Worm (Caenorhabditis elegans) whole organism, L4 larva: ENCODE measurements around the gene C25D7.10.
A peak's percentile ranks its signal among the peaks of the same experiment; 100 is the strongest.

Experiments used
- F49E8.2 ChIP-seq: sonication (generic microtip); optimal IDR thresholded peaks from 2 replicates; lab custom pipeline; 2016; ENCODE audit warnings: missing compliant biosample characterization, mild to moderate bottlenecking, missing genetic modification characterization, borderline replicate concordance
- T26A8.4 ChIP-seq: fragments of 200-800 bp; sonication (Bioruptor generic); IDR thresholded peaks from 2 replicates; pipeline ENCODE4 v1.3.6; 2022; ENCODE audit warnings: missing genetic modification characterization, missing compliant biosample characterization
- Y105C5A.15 ChIP-seq: fragments of 200-800 bp; sonication (Bioruptor generic); IDR thresholded peaks from 2 replicates; pipeline ENCODE4 v1.3.6; 2022; ENCODE audit warnings: missing genetic modification characterization, missing compliant biosample characterization
- ZK337.2 ChIP-seq: fragments of 200-800 bp; sonication (Bioruptor generic); IDR thresholded peaks from 2 replicates; pipeline ENCODE4 v1.3.6; 2022; ENCODE audit warnings: missing genetic modification reagents, missing genetic modification characterization, missing compliant biosample characterization
- attf-4 ChIP-seq: sonication (generic microtip); optimal IDR thresholded peaks from 3 replicates; lab custom pipeline; 2017; ENCODE audit warnings: missing biosample characterization, missing genetic modification characterization
- ceh-32 ChIP-seq: sonication (generic microtip); optimal IDR thresholded peaks from 2 replicates; lab custom pipeline; 2016; ENCODE audit warnings: mild to moderate bottlenecking, missing genetic modification characterization, missing compliant biosample characterization; ENCODE audit not compliant: poor library complexity
- ceh-44 ChIP-seq: fragments of 200-800 bp; sonication (Bioruptor generic); IDR thresholded peaks from 2 replicates; pipeline ENCODE4 v1.3.6; 2022; ENCODE audit warnings: missing genetic modification reagents, missing genetic modification characterization, missing compliant biosample characterization
- ceh-82 ChIP-seq: sonication (generic microtip); optimal IDR thresholded peaks from 2 replicates; lab custom pipeline; 2017; ENCODE audit warnings: missing biosample characterization, missing genetic modification characterization
- daf-12 ChIP-seq: fragments of 150-350 bp; optimal IDR thresholded peaks from 2 replicates; lab custom pipeline; 2014; ENCODE audit warnings: missing biosample characterization, missing genetic modification reagents, missing genetic modification characterization
- daf-8 ChIP-seq: fragments of 200-800 bp; sonication (Bioruptor generic); IDR thresholded peaks from 2 replicates; pipeline ENCODE4 v1.3.6; 2022; ENCODE audit warnings: missing genetic modification characterization, missing compliant biosample characterization
- dmd-8 ChIP-seq: fragments of 200-800 bp; sonication (Bioruptor generic); IDR thresholded peaks from 2 replicates; pipeline ENCODE4 v1.3.6; 2022; ENCODE audit warnings: missing genetic modification characterization, missing compliant biosample characterization
- dve-1 ChIP-seq: sonication (generic microtip); optimal IDR thresholded peaks from 2 replicates; lab custom pipeline; 2017; ENCODE audit warnings: antibody characterized with exemption, mild to moderate bottlenecking, missing genetic modification characterization, missing compliant biosample characterization; ENCODE audit not compliant: insufficient read depth
- egl-43 ChIP-seq: fragments of 200-800 bp; sonication (Bioruptor generic); IDR thresholded peaks from 2 replicates; pipeline ENCODE4 v1.3.6; 2022; ENCODE audit warnings: missing genetic modification reagents, missing genetic modification characterization, missing compliant biosample characterization
- fkh-10 ChIP-seq: fragments of 150-350 bp; optimal IDR thresholded peaks from 2 replicates; lab custom pipeline; 2014; ENCODE audit warnings: missing biosample characterization, missing genetic modification reagents, missing genetic modification characterization
- fos-1 ChIP-seq: fragments of 150-350 bp; optimal IDR thresholded peaks from 2 replicates; lab custom pipeline; 2014; ENCODE audit warnings: missing biosample characterization, missing genetic modification characterization
- hlh-11 ChIP-seq: fragments of 200-800 bp; sonication (Bioruptor generic); optimal IDR thresholded peaks from 2 replicates; lab custom pipeline; 2018; ENCODE audit warnings: mild to moderate bottlenecking, missing genetic modification characterization, missing compliant biosample characterization
- hlh-30 ChIP-seq: sonication (generic microtip); optimal IDR thresholded peaks from 2 replicates; lab custom pipeline; 2017; ENCODE audit warnings: antibody characterized with exemption, mild to moderate bottlenecking, missing genetic modification characterization, missing compliant biosample characterization; ENCODE audit not compliant: insufficient read depth
- hmg-1.1 ChIP-seq: fragments of 200-800 bp; sonication (Bioruptor generic); IDR thresholded peaks from 2 replicates; pipeline ENCODE4 v1.3.6; 2022; ENCODE audit warnings: missing genetic modification reagents, missing genetic modification characterization, missing compliant biosample characterization
- jun-1 ChIP-seq: fragments of 150-350 bp; optimal IDR thresholded peaks from 2 replicates; lab custom pipeline; 2014; ENCODE audit warnings: missing biosample characterization, missing genetic modification reagents, missing genetic modification characterization
- lim-7 ChIP-seq: fragments of 200-800 bp; sonication (Bioruptor generic); IDR thresholded peaks from 2 replicates; pipeline ENCODE4 v1.3.6; 2022; ENCODE audit warnings: missing genetic modification characterization, missing compliant biosample characterization
- lin-38 ChIP-seq: fragments of 200-800 bp; sonication (Bioruptor generic); IDR thresholded peaks from 2 replicates; pipeline ENCODE4 v1.3.6; 2022; ENCODE audit warnings: missing genetic modification reagents, missing genetic modification characterization, missing compliant biosample characterization
- lin-39 ChIP-seq: fragments of 150-350 bp; optimal IDR thresholded peaks from 2 replicates; lab custom pipeline; 2014; ENCODE audit warnings: missing biosample characterization, missing genetic modification reagents, missing genetic modification characterization
- lsy-2 ChIP-seq, 2 experiments: fragments of 150-350 bp in 1 of 2; sonication (generic microtip) in 1 of 2; optimal IDR thresholded peaks; 2 replicates each; lab custom pipeline; 2014 to 2017; ENCODE audit warnings: missing biosample characterization in 2 of 2, missing genetic modification characterization in 2 of 2
- madf-9 ChIP-seq: fragments of 200-800 bp; sonication (Bioruptor generic); conservative IDR thresholded peaks from 2 replicates; pipeline ENCODE4 v1.3.6; 2022; ENCODE audit warnings: missing genetic modification reagents, missing genetic modification characterization, missing compliant biosample characterization
- mdl-1 ChIP-seq, 2 experiments: fragments of 150-350 bp in 1 of 2; sonication (generic microtip) in 1 of 2; optimal IDR thresholded peaks; 2 replicates each; lab custom pipeline; 2014 to 2017; ENCODE audit warnings: missing biosample characterization in 2 of 2, missing genetic modification characterization in 2 of 2
- mep-1 ChIP-seq: fragments of 150-350 bp; sonication (generic microtip); optimal IDR thresholded peaks from 3 replicates; lab custom pipeline; 2014; ENCODE audit warnings: missing biosample characterization, missing genetic modification characterization
- mxl-2 ChIP-seq: fragments of 200-800 bp; sonication (Bioruptor generic); conservative IDR thresholded peaks from 2 replicates; pipeline ENCODE4 v1.3.6; 2022; ENCODE audit warnings: missing genetic modification reagents, missing genetic modification characterization, missing compliant biosample characterization
- mxl-3 ChIP-seq: fragments of 200-800 bp; sonication (Bioruptor generic); optimal IDR thresholded peaks from 2 replicates; lab custom pipeline; 2018; ENCODE audit warnings: mild to moderate bottlenecking, missing genetic modification characterization, missing compliant biosample characterization
- nhr-11 ChIP-seq: fragments of 150-350 bp; optimal IDR thresholded peaks from 2 replicates; lab custom pipeline; 2014; ENCODE audit warnings: missing biosample characterization, missing genetic modification characterization
- nhr-111 ChIP-seq: fragments of 200-800 bp; sonication (Bioruptor generic); optimal IDR thresholded peaks from 2 replicates; lab custom pipeline; 2018; ENCODE audit warnings: mild to moderate bottlenecking, missing genetic modification characterization, missing compliant biosample characterization
- nhr-48 ChIP-seq: sonication (generic microtip); optimal IDR thresholded peaks from 2 replicates; lab custom pipeline; 2016; ENCODE audit warnings: mild to moderate bottlenecking, missing genetic modification characterization, missing compliant biosample characterization
- nhr-76 ChIP-seq: fragments of 150-350 bp; optimal IDR thresholded peaks from 2 replicates; lab custom pipeline; 2014; ENCODE audit warnings: missing biosample characterization, missing genetic modification characterization
- pha-4 ChIP-seq, 2 experiments: fragments of 150-350 bp in 1 of 2; fragments of 200-800 bp in 1 of 2; sonication (Bioruptor generic) in 1 of 2; IDR thresholded peaks in 1 of 2; optimal IDR thresholded peaks in 1 of 2; 2 replicates each; pipeline versions ENCODE4 v1.3.6 to Lab custom; 2014 to 2022; ENCODE audit warnings: missing genetic modification characterization in 2 of 2, missing genetic modification reagents in 2 of 2, missing biosample characterization in 1 of 2, missing compliant biosample characterization in 1 of 2
- skn-1 ChIP-seq: fragments of 150-350 bp; optimal IDR thresholded peaks from 2 replicates; lab custom pipeline; 2014; ENCODE audit warnings: missing biosample characterization, missing genetic modification characterization
- snpc-4 ChIP-seq: fragments of 150-350 bp; optimal IDR thresholded peaks from 2 replicates; lab custom pipeline; 2014; ENCODE audit warnings: missing biosample characterization, missing genetic modification characterization
- ztf-7 ChIP-seq: fragments of 150-350 bp; optimal IDR thresholded peaks from 2 replicates; lab custom pipeline; 2014; ENCODE audit warnings: missing biosample characterization, missing genetic modification characterization

The C25D7.10 gene

ce11 chrV:15099447-15099846 lies 32.2 kb downstream of the C25D7.10 start, which contains the start of gene C01G10.1:
Gene C01G10.1 (plus strand): TSS chrV:15099747.
- TF ChIP-seq T26A8.4 (GFP tag; lab: Robert Waterston, UW) = no peak

ce11 chrV:15105893-15106598 lies 38.8 kb downstream of the C25D7.10 start, which contains the start of gene C01G10.14:
Gene C01G10.14 (minus strand): TSS chrV:15105943.
- TF ChIP-seq ceh-44 (GFP tag; lab: Robert Waterston, UW) (0 out of 2 replicates have a peak, but pooled peaks have one; percentile 37), dmd-8 (0 out of 2 replicates have a peak, but pooled peaks have one; percentile 58), hmg-1.1 (GFP tag; lab: Robert Waterston, UW) (peak; percentile 21; the same call in 1 of the 2 replicates), egl-43 (GFP tag; lab: Robert Waterston, UW) (0 out of 2 replicates have a peak, but pooled peaks have one; percentile 14), lim-7 (GFP tag; lab: Robert Waterston, UW) (peak; percentile 67)

- TF ChIP-seq nhr-76 (tag; lab: Kevin White, UChicago) = no peak
- no peak for TF ChIP-seq madf-9 (GFP tag; lab: Robert Waterston, UW)
- TF ChIP-seq daf-8 = no peak
- TF ChIP-seq lsy-2 (tag; optimal IDR thresholded peaks at IDR 0.05; lab: Kevin White, UChicago) = no peak
- TF ChIP-seq ztf-7 = no peak
- no peak for TF ChIP-seq attf-4 (tag; lab: Kevin White, UChicago)
- no peak for TF ChIP-seq mdl-1 (tag; optimal IDR thresholded peaks at IDR 0.05; lab: Kevin White, UChicago)
- no peak for TF ChIP-seq dmd-8
- TF ChIP-seq skn-1 (tag; lab: Kevin White, UChicago) = no peak
- no peak for TF ChIP-seq hmg-1.1 (GFP tag; lab: Robert Waterston, UW)
- no peak for TF ChIP-seq F49E8.2 (tag; lab: Kevin White, UChicago)
- no peak for TF ChIP-seq fos-1 (tag; lab: Kevin White, UChicago)
Measured at ce11 chrV:15109260-15109659, 42.0 kb downstream of the C25D7.10 start, which contains the start of gene Y75B12A.2. Gene Y75B12A.2 (plus strand): TSS chrV:15109560.

- TF ChIP-seq mxl-3 = no peak
- TF ChIP-seq mxl-2 (GFP tag; lab: Robert Waterston, UW) = no peak
- no peak for TF ChIP-seq ceh-82 (tag; lab: Kevin White, UChicago)
- no peak for TF ChIP-seq nhr-76 (tag; lab: Kevin White, UChicago)
- no peak for TF ChIP-seq dve-1
- no peak for TF ChIP-seq lin-39
- TF ChIP-seq ceh-32 (tag; lab: Kevin White, UChicago) = no peak
Measured at ce11 chrV:15111660-15112059, 44.4 kb downstream of the C25D7.10 start, which contains the start of gene T01G5.7. Gene T01G5.7 (plus strand): TSS chrV:15111960.

- TF ChIP-seq ceh-44 (GFP tag; lab: Robert Waterston, UW) (no peak), jun-1 (tag; lab: Kevin White, UChicago) (no peak), lin-38 (GFP tag; lab: Robert Waterston, UW) (no peak), Y105C5A.15 (no peak), snpc-4 (tag; lab: Kevin White, UChicago) (no peak), pha-4 (GFP tag; IDR thresholded peaks at IDR 0.05; lab: Robert Waterston, UW) (no peak), pha-4 (tag; optimal IDR thresholded peaks at IDR 0.05; lab: Kevin White, UChicago) (no peak), nhr-11 (no peak), nhr-111 (no peak), hlh-30 (no peak), hlh-11 (tag; lab: Kevin White, UChicago) (no peak), ZK337.2 (GFP tag; lab: Robert Waterston, UW) (no peak), daf-12 (tag; lab: Kevin White, UChicago) (no peak), mep-1 (no peak), fkh-10 (GFP tag; lab: Kevin White, UChicago) (no peak), daf-8 (no peak), nhr-48 (tag; lab: Kevin White, UChicago) (no peak)
Measured at ce11 chrV:15113992-15114391, 46.7 kb downstream of the C25D7.10 start, which contains the start of gene T01G5.6. Gene T01G5.6 (minus strand): TSS chrV:15114092.
